Worm (Caenorhabditis elegans): Measurements from ENCODE around the gene pgp-9.

DNA sequence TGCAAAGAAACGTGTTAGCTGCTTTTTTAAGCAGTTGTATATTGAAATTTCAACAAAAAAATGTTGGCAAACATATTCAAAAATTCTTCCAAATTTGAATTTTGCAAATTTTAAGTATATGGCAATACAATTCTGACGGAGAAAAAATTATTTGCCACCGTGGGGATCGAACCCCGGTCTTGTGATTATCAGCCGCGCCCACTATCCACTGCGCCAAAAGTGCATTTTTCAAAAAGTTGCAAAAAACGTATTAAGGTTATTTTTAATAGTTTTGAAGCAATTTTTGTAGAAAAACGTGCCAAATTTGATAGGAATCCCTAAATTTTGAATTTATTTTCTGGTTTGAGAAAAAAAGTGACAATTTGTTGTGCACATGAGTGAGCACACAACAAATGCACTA is 28.7 kb downstream of the pgp-9 start:
- no peak for TF ChIP-seq ztf-4 (tag; optimal IDR thresholded peaks at IDR 0.05)
- no peak for TF ChIP-seq elt-3 (tag; optimal IDR thresholded peaks at IDR 0.05)
- no peak for TF ChIP-seq nhr-10 (tag; optimal IDR thresholded peaks at IDR 0.05)
- no peak for TF ChIP-seq mbf-1 (tag; optimal IDR thresholded peaks at IDR 0.05)
- TF ChIP-seq ZK546.5 (tag; optimal IDR thresholded peaks at IDR 0.05) = no peak
- no peak for TF ChIP-seq sem-4 (tag; optimal IDR thresholded peaks at IDR 0.05)
- no peak for TF ChIP-seq lsy-2 (tag; optimal IDR thresholded peaks at IDR 0.05)
- no peak for TF ChIP-seq nhr-11 (tag; optimal IDR thresholded peaks at IDR 0.05)
- no peak for TF ChIP-seq unc-39 (tag; optimal IDR thresholded peaks at IDR 0.05)
- TF ChIP-seq lin-11 (tag; optimal IDR thresholded peaks at IDR 0.05) = no peak
- no peak for TF ChIP-seq F13H6.1 (tag; optimal IDR thresholded peaks at IDR 0.05)
- TF ChIP-seq snpc-4 (tag; optimal IDR thresholded peaks at IDR 0.05) = no peak
- no peak for TF ChIP-seq fos-1 (tag; optimal IDR thresholded peaks at IDR 0.05)
- TF ChIP-seq nhr-77 (tag; optimal IDR thresholded peaks at IDR 0.05) = no peak
